Worm (Caenorhabditis elegans) whole organism, early embryonic: ENCODE data around the gene srv-9.

ENCODE experiments used
- B0310.2 ChIP-seq: sonication (generic microtip); optimal IDR thresholded peaks from 2 replicates; lab custom pipeline; 2016; ENCODE audit warnings: mild to moderate bottlenecking, missing genetic modification characterization, missing compliant biosample characterization
- F13C5.2 ChIP-seq: sonication (generic microtip); optimal IDR thresholded peaks from 2 replicates; lab custom pipeline; 2017; ENCODE audit warnings: mild to moderate bottlenecking, missing genetic modification characterization, inconsistent platforms, missing compliant biosample characterization
- aly-1 ChIP-seq: sonication (generic microtip); optimal IDR thresholded peaks from 2 replicates; lab custom pipeline; 2016; ENCODE audit warnings: missing genetic modification characterization, missing compliant biosample characterization
- ama-1 ChIP-seq: fragments of 150-350 bp; optimal IDR thresholded peaks from 2 replicates; lab custom pipeline; 2014
- ceh-13 ChIP-seq: fragments of 200-800 bp; sonication (Bioruptor generic); optimal IDR thresholded peaks from 2 replicates; lab custom pipeline; 2018; ENCODE audit warnings: mild to moderate bottlenecking, missing genetic modification characterization, missing compliant biosample characterization
- ceh-36 ChIP-seq: sonication (generic microtip); optimal IDR thresholded peaks from 2 replicates; lab custom pipeline; 2016; ENCODE audit warnings: missing genetic modification characterization, inconsistent platforms, missing compliant biosample characterization
- ets-7 ChIP-seq: sonication (generic microtip); optimal IDR thresholded peaks from 2 replicates; lab custom pipeline; 2016; ENCODE audit warnings: missing genotype, missing genetic modification characterization, missing compliant biosample characterization
- flt-1 ChIP-seq: fragments of 200-800 bp; sonication (Bioruptor generic); IDR thresholded peaks from 2 replicates; pipeline ENCODE4 v1.3.6; 2022; ENCODE audit warnings: missing genetic modification characterization, missing compliant biosample characterization
- hmbx-1 ChIP-seq: sonication (generic microtip); optimal IDR thresholded peaks from 2 replicates; lab custom pipeline; 2016; ENCODE audit warnings: mild to moderate bottlenecking, missing genetic modification characterization, missing compliant biosample characterization
- hmg-4 ChIP-seq: fragments of 200-800 bp; sonication (Bioruptor generic); optimal IDR thresholded peaks from 2 replicates; lab custom pipeline; 2018; ENCODE audit warnings: mild to moderate bottlenecking, missing genetic modification characterization, missing compliant biosample characterization
- hnd-1 ChIP-seq: sonication (generic microtip); optimal IDR thresholded peaks from 2 replicates; lab custom pipeline; 2016; ENCODE audit warnings: missing genetic modification characterization, missing compliant biosample characterization
- pes-1 ChIP-seq: fragments of 200-800 bp; sonication (Bioruptor generic); IDR thresholded peaks from 2 replicates; pipeline ENCODE4 v1.3.6; 2022; ENCODE audit warnings: missing genetic modification reagents, missing genetic modification characterization, missing compliant biosample characterization
- scrt-1 ChIP-seq: fragments of 200-800 bp; sonication (Bioruptor generic); IDR thresholded peaks from 2 replicates; pipeline ENCODE4 v1.3.6; 2022; ENCODE audit warnings: missing genetic modification characterization, missing compliant biosample characterization
- sea-1 ChIP-seq: fragments of 200-800 bp; sonication (Bioruptor generic); conservative IDR thresholded peaks from 2 replicates; pipeline ENCODE4 v1.3.6; 2022; ENCODE audit warnings: missing genetic modification characterization, missing compliant biosample characterization
- tbx-11 ChIP-seq: fragments of 200-800 bp; sonication (Bioruptor generic); IDR thresholded peaks from 2 replicates; pipeline ENCODE4 v1.3.6; 2022; ENCODE audit warnings: missing genetic modification characterization, missing compliant biosample characterization
- tbx-37 ChIP-seq: fragments of 200-800 bp; sonication (Bioruptor generic); conservative IDR thresholded peaks from 2 replicates; pipeline ENCODE4 v1.3.6; 2022; ENCODE audit warnings: missing genetic modification reagents, missing genetic modification characterization, missing compliant biosample characterization
- tra-4 ChIP-seq: sonication (generic microtip); optimal IDR thresholded peaks from 2 replicates; lab custom pipeline; 2017; ENCODE audit warnings: missing genetic modification characterization, missing compliant biosample characterization

The srv-9 gene

DNA sequence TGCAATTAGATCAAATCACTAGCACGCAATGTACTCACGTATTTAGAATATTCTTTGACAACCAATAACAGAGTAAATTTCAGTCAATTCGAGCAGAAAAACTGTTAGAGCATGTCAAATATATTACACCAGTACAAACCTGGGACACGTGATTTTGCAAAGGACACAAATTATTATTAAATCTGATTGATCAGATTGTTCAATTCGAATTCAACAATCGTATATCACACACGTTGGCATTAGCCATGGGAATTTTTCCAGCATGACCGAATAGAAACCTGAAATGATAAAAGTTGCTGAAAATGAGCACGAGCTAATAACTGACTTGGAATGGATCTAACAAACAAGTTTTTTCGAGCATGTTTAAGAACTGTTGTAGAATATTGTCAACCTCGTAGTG, at the start of gene srv-9:
Gene srv-9 (minus strand): TSS at position 101 of the 400 bp plus-strand sequence.
- TF ChIP-seq F13C5.2, result no peak
- no peak for TF ChIP-seq flt-1 (GFP tag; lab: Robert Waterston, UW)
- TF ChIP-seq ets-7 (tag; lab: Kevin White, UChicago), result no peak
- no peak for TF ChIP-seq scrt-1
- no peak for TF ChIP-seq aly-1 (tag; lab: Kevin White, UChicago)
- no peak for TF ChIP-seq tra-4 (tag; lab: Kevin White, UChicago)
- no peak for TF ChIP-seq hmbx-1 (tag; lab: Kevin White, UChicago)
- TF ChIP-seq sea-1, result no peak
- no peak for TF ChIP-seq tbx-37 (GFP tag; lab: Robert Waterston, UW)
- no peak for TF ChIP-seq ama-1 (lab: Kevin White, UChicago)
- TF ChIP-seq B0310.2 (tag; lab: Kevin White, UChicago), result no peak
- TF ChIP-seq ceh-36 (tag; lab: Kevin White, UChicago), result no peak
- TF ChIP-seq ceh-13 (GFP tag; lab: Kevin White, UChicago), result no peak
- TF ChIP-seq pes-1 (GFP tag; lab: Robert Waterston, UW), result no peak
- TF ChIP-seq hnd-1, result no peak
- TF ChIP-seq hmg-4, result no peak
- no peak for TF ChIP-seq tbx-11

DNA sequence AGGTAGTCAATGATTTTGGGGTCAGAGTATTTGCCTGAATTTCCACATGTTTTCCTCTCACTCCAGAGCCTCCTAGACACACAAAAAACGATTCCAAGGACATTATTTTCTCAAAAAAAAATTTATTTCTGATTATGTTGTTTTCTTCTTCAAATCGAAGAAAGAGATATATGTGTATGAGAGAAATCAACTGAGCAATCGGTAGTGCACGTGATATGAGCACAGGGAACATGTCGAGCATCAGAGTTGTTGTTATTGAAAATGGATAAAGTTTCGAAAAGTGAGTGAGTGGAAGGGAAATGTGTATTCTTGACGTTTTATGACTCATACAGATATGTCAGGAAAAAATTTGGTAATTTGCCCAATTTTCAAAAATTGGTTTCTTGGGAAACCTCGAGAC, 49.1 kb upstream of the srv-9 start:
- TF ChIP-seq tbx-37 (GFP tag; lab: Robert Waterston, UW) (no peak), B0310.2 (tag; lab: Kevin White, UChicago) (no peak), scrt-1 (no peak), flt-1 (GFP tag; lab: Robert Waterston, UW) (no peak), ceh-36 (tag; lab: Kevin White, UChicago) (no peak), aly-1 (tag; lab: Kevin White, UChicago) (no peak), ama-1 (lab: Kevin White, UChicago) (no peak), hmbx-1 (tag; lab: Kevin White, UChicago) (no peak), tra-4 (tag; lab: Kevin White, UChicago) (no peak), ceh-13 (GFP tag; lab: Kevin White, UChicago) (no peak), tbx-11 (no peak), hmg-4 (no peak), sea-1 (no peak), hnd-1 (no peak), F13C5.2 (no peak), ets-7 (tag; lab: Kevin White, UChicago) (no peak), pes-1 (GFP tag; lab: Robert Waterston, UW) (no peak)

DNA sequence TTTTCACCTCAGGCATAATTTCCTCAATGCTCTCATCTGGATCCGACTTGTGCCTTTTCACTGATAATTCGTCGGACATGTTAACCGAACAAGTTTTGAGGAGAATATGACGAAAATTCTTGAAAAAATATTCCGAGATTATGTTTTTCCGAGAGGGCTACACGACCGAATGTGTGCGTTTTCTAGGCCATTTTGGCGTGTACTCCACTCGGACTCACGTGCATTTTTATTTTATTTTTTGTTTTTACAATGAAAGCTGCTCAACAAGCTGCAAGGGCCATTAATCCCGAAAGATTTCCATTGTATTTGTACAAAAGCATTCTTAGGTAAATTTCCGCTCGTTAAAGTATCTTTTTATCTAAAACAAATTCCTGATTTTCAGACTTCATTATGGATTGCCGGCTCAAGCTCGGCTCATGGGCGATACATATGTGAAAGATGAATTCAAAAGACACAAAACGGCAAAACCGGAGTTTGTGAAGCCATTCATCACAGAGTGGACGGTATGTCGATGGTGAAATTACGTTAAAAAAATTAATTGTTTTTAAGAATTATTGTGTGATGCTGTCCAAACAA, 45.3 kb upstream of the srv-9 start, which contains the start of the genes F25H9.6 and F25H9.7:
Gene F25H9.6 (minus strand): TSS at position 172 of the 576 bp plus-strand sequence.
Gene F25H9.7 (plus strand): TSS at position 187 of the 576 bp plus-strand sequence.
- TF ChIP-seq tbx-37 (GFP tag; lab: Robert Waterston, UW), result peak; percentile 89
- 0 out of 2 replicates have a peak, but pooled peaks have one; percentile 17 for TF ChIP-seq tbx-11
- TF ChIP-seq ceh-13 (GFP tag; lab: Kevin White, UChicago), result no peak
- peak; percentile 37 for TF ChIP-seq ets-7 (tag; lab: Kevin White, UChicago)
- TF ChIP-seq ceh-36 (tag; lab: Kevin White, UChicago), result no peak
- no peak for TF ChIP-seq B0310.2 (tag; lab: Kevin White, UChicago)
- peak; percentile 7 for TF ChIP-seq hnd-1
- TF ChIP-seq sea-1, result no peak
- TF ChIP-seq flt-1 (GFP tag; lab: Robert Waterston, UW), result peak; percentile 58
- no peak for TF ChIP-seq ama-1 (lab: Kevin White, UChicago)
- no peak for TF ChIP-seq hmbx-1 (tag; lab: Kevin White, UChicago)
- no peak for TF ChIP-seq tra-4 (tag; lab: Kevin White, UChicago)
- 0 out of 2 replicates have a peak, but pooled peaks have one; percentile 32 for TF ChIP-seq scrt-1
- TF ChIP-seq aly-1 (tag; lab: Kevin White, UChicago), result no peak
- TF ChIP-seq hmg-4, result no peak
- peak; percentile 72 for TF ChIP-seq pes-1 (GFP tag; lab: Robert Waterston, UW)
- TF ChIP-seq F13C5.2, result peak; percentile 64

DNA sequence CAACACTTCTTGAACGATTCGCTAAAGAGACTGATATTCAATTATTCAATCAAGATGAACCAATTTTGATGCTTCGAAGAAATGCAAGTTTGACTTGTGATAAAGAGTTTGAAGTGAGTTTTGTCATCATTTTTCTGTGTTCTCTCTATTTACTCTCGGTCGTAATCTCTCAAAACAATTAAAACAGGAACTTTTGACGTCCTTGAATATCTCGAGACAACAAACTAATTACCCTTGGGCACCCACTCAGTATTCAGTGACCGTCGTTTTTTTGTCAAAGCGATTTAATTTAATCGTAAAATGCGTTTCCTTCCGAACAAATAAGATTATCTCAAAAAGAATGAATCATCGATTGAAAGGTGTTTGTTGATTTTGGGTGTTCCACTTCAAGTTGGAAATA, 41.2 kb upstream of the srv-9 start:
- no peak for TF ChIP-seq scrt-1
- TF ChIP-seq tra-4 (tag; lab: Kevin White, UChicago), result no peak
- TF ChIP-seq tbx-11, result no peak
- no peak for TF ChIP-seq ama-1 (lab: Kevin White, UChicago)
- no peak for TF ChIP-seq ceh-36 (tag; lab: Kevin White, UChicago)
- no peak for TF ChIP-seq B0310.2 (tag; lab: Kevin White, UChicago)
- TF ChIP-seq hmg-4, result no peak
- no peak for TF ChIP-seq pes-1 (GFP tag; lab: Robert Waterston, UW)
- no peak for TF ChIP-seq aly-1 (tag; lab: Kevin White, UChicago)
- TF ChIP-seq ceh-13 (GFP tag; lab: Kevin White, UChicago), result no peak
- TF ChIP-seq hnd-1, result no peak
- no peak for TF ChIP-seq F13C5.2
- no peak for TF ChIP-seq hmbx-1 (tag; lab: Kevin White, UChicago)
- TF ChIP-seq flt-1 (GFP tag; lab: Robert Waterston, UW), result no peak
- TF ChIP-seq sea-1, result no peak
- no peak for TF ChIP-seq ets-7 (tag; lab: Kevin White, UChicago)
- TF ChIP-seq tbx-37 (GFP tag; lab: Robert Waterston, UW), result no peak

DNA sequence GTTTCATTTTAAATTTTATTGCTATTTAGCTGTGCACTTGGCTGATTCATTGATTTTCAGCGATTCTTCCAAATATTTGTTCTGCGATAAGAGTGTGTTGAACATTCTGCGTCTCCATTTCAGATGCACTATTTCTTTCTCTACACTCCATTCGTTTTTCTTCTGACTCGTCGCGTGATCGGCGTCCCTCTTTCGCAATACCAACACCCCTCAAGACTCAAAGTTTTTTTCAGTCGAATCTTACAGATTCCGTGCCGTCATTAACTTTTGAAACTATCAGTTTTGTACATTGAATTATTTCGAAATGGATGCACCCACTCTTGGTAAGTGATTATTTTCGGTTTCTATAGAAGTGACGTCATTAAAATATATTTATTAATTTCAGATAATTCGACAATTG, 40.0 kb upstream of the srv-9 start, which contains the start of gene frm-10:
Gene frm-10 (plus strand): TSS at position 234 of the 400 bp plus-strand sequence.
- no peak for TF ChIP-seq tra-4 (tag; lab: Kevin White, UChicago)
- no peak for TF ChIP-seq ceh-13 (GFP tag; lab: Kevin White, UChicago)
- TF ChIP-seq ama-1 (lab: Kevin White, UChicago), result no peak
- TF ChIP-seq pes-1 (GFP tag; lab: Robert Waterston, UW), result no peak
- TF ChIP-seq hmbx-1 (tag; lab: Kevin White, UChicago), result no peak
- no peak for TF ChIP-seq ceh-36 (tag; lab: Kevin White, UChicago)
- TF ChIP-seq hmg-4, result no peak
- TF ChIP-seq flt-1 (GFP tag; lab: Robert Waterston, UW), result no peak
- no peak for TF ChIP-seq sea-1

DNA sequence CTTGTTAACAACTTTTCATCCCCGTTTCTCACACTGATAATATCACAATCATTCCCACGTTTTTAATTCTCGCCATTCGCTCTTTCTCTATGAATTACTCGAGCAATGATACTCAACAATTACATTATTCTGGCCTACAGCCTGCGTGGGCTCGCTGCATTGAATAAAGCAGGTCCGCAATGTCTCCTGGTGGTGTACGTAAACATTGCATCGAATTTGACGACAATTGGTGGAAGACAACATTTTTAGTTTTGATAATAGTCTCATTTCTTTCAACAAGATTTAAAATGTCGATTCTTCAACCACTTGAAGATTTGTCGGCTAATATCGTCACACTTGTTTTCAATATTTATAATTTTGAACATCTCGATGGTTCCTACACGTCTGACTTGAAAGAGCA, 36.4 kb upstream of the srv-9 start, which contains the start of gene bath-39:
Gene bath-39 (plus strand): TSS at position 137 of the 400 bp plus-strand sequence.
- TF ChIP-seq ceh-36 (tag; lab: Kevin White, UChicago), result no peak
- peak; percentile 30 for TF ChIP-seq F13C5.2
- TF ChIP-seq tbx-37 (GFP tag; lab: Robert Waterston, UW), result no peak

DNA sequence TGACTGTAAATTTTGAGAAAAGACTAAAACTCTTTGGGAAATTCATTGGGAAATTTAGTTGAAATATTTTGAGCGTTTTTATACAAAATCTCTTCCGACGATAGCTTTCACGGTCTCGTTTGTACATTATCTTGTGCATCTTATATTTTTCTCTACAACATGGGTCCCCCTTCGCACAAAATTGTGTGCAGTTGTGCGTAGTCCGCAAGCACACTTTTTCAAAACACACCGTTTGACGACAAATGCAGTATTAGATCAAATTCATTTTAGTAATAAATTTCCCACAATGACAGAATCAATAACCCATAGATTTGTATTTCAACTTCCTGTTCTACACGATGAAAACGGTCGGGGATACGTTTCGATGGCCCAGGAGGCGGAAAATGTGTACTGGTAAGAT, 34.9 kb upstream of the srv-9 start, which contains the start of gene F25H9.2:
Gene F25H9.2 (plus strand): TSS at position 226 of the 400 bp plus-strand sequence.
- TF ChIP-seq pes-1 (GFP tag; lab: Robert Waterston, UW) (no peak), flt-1 (GFP tag; lab: Robert Waterston, UW) (no peak), ama-1 (lab: Kevin White, UChicago) (no peak)
